Worm (Caenorhabditis elegans): ENCODE results near the gene Y37A1A.3.

ce11 chrIV:13919207-13919759 is 16.6 kb upstream of the Y37A1A.3 start:
- no peak for TF ChIP-seq unc-55 (GFP tag; optimal IDR thresholded peaks at IDR 0.05)
- no peak for TF ChIP-seq ama-1 (optimal IDR thresholded peaks at IDR 0.05)
- no peak for TF ChIP-seq npax-4 (tag; optimal IDR thresholded peaks at IDR 0.05)
- TF ChIP-seq tbx-2 (tag; optimal IDR thresholded peaks at IDR 0.05), result no peak

Data from whole organism, late embryonic.